Worm (Caenorhabditis elegans): ENCODE measurements around the gene Y57G7A.3.
A peak's percentile ranks its signal among the peaks of the same experiment; 100 is the strongest.

DNA sequence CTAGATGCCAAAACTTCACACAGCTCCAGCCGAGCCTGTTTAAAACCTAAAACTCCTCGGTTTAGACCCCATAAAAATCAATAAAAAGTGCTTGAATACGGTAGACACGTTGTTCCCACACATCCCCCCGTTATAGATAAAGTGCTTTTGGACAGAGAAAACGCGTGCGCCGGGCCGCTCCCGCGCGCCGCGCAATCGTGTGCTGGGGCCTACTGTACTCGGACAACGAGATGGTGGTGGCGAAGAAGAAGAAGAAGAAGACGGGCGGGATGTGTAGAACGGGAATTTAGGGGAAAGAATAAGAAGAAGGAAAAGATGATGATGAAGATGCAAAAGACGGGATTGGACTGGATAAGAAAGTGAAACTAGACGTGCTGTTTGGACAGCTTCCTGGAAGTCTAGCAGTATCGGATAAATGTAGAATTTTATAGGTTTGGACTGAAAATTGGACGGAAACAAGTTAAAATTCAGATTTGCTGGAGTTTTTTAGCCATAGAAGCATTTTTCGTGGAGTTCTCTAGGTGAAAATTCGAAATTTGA lies 41.1 kb upstream of the Y57G7A.3 start:
- TF ChIP-seq ceh-45 (GFP tag; IDR thresholded peaks at IDR 0.05): no peak
- peak; percentile 2 for TF ChIP-seq C08G9.2 (tag; optimal IDR thresholded peaks at IDR 0.05)
- no peak for TF ChIP-seq sdc-2 (tag; optimal IDR thresholded peaks at IDR 0.05)
- no peak for TF ChIP-seq sox-2 (GFP tag; IDR thresholded peaks at IDR 0.05)
- TF ChIP-seq ets-4 (tag; optimal IDR thresholded peaks at IDR 0.05): no peak
- TF ChIP-seq F13H6.1 (tag; optimal IDR thresholded peaks at IDR 0.05): no peak
- TF ChIP-seq ceh-2 (tag; optimal IDR thresholded peaks at IDR 0.05): no peak
- no peak for TF ChIP-seq lin-11 (tag; optimal IDR thresholded peaks at IDR 0.05)
- no peak for TF ChIP-seq pha-4 (tag; optimal IDR thresholded peaks at IDR 0.05)
- no peak for TF ChIP-seq odd-2 (tag; optimal IDR thresholded peaks at IDR 0.05)
- no peak for TF ChIP-seq ama-1 (optimal IDR thresholded peaks at IDR 0.05)

All from whole organism, late embryonic.